Fruit fly (Drosophila melanogaster) whole organism, embryonic: ENCODE measurements around the gene Cog2.
A peak's percentile ranks its signal among the peaks of the same experiment; 100 is the strongest.

Source experiments
- B-H2 ChIP-seq: fragments of 200-800 bp; sonication (Bioruptor generic); optimal IDR thresholded peaks from 2 replicates; lab custom pipeline; 2018; ENCODE audit warnings: missing biosample characterization, mild to moderate bottlenecking, missing genetic modification characterization
- BEAF-32 ChIP-seq: fragments of 200-800 bp; sonication (Bioruptor generic); optimal IDR thresholded peaks from 3 replicates; lab custom pipeline; 2017; ENCODE audit warnings: missing biosample characterization, missing genetic modification characterization, mild to moderate bottlenecking, moderate library complexity, missing genetic modification reagents
- CG10267 ChIP-seq: fragments of 200-800 bp; sonication (Bioruptor generic); optimal IDR thresholded peaks from 2 replicates; lab custom pipeline; 2018; ENCODE audit warnings: missing biosample characterization, mild to moderate bottlenecking, missing genetic modification characterization, moderate library complexity
- CG10366 ChIP-seq: fragments of 200-800 bp; sonication (Bioruptor generic); IDR thresholded peaks from 2 replicates; pipeline ENCODE4 v1.3.6; 2022; ENCODE audit warnings: missing biosample characterization, missing genetic modification characterization
- CG10431 ChIP-seq: fragments of 200-800 bp; sonication (Bioruptor generic); optimal IDR thresholded peaks from 3 replicates; lab custom pipeline; 2018; ENCODE audit warnings: missing biosample characterization, mild to moderate bottlenecking, missing genetic modification characterization
- CG10543 ChIP-seq: fragments of 200-800 bp; sonication (Bioruptor generic); optimal IDR thresholded peaks from 3 replicates; lab custom pipeline; 2017; ENCODE audit warnings: missing biosample characterization, mild to moderate bottlenecking, missing genetic modification characterization, moderate library complexity
- CG13624 ChIP-seq: fragments of 200-800 bp; sonication (Bioruptor generic); optimal IDR thresholded peaks from 2 replicates; lab custom pipeline; 2016; ENCODE audit warnings: missing biosample characterization, missing genetic modification characterization
- CG14050 ChIP-seq: fragments of 200-800 bp; sonication (Bioruptor generic); IDR thresholded peaks from 3 replicates; pipeline ENCODE4 v1.3.6; 2022; ENCODE audit warnings: missing biosample characterization, missing genetic modification characterization
- CG1602 ChIP-seq: fragments of 200-800 bp; sonication (Bioruptor generic); optimal IDR thresholded peaks from 3 replicates; lab custom pipeline; 2016; ENCODE audit warnings: missing biosample characterization, missing genetic modification characterization
- CG1603 ChIP-seq: fragments of 200-800 bp; sonication (Bioruptor generic); optimal IDR thresholded peaks from 2 replicates; lab custom pipeline; 2019; ENCODE audit warnings: missing biosample characterization, mild to moderate bottlenecking, missing genetic modification characterization, moderate library complexity
- CG16813 ChIP-seq: fragments of 200-800 bp; sonication (Bioruptor generic); IDR thresholded peaks from 3 replicates; pipeline ENCODE4 v1.3.6; 2022; ENCODE audit warnings: missing biosample characterization, missing genetic modification characterization; ENCODE audit not compliant: partially characterized antibody
- CG18011 ChIP-seq: fragments of 200-800 bp; sonication (Bioruptor generic); optimal IDR thresholded peaks from 2 replicates; lab custom pipeline; 2017; ENCODE audit warnings: missing biosample characterization, missing genetic modification characterization, mild to moderate bottlenecking, moderate library complexity, missing genotype
- CG32772 ChIP-seq: fragments of 200-800 bp; sonication (Bioruptor generic); IDR thresholded peaks from 2 replicates; pipeline ENCODE4 v1.3.6; 2022; ENCODE audit warnings: missing biosample characterization, missing genetic modification characterization
- CG3281 ChIP-seq: fragments of 200-800 bp; sonication (Bioruptor generic); optimal IDR thresholded peaks from 3 replicates; lab custom pipeline; 2017; ENCODE audit warnings: missing biosample characterization, mild to moderate bottlenecking, missing genetic modification characterization
- CG3838 ChIP-seq: fragments of 200-800 bp; sonication (Bioruptor generic); optimal IDR thresholded peaks from 3 replicates; lab custom pipeline; 2016; ENCODE audit warnings: missing biosample characterization, missing genetic modification characterization
- CG4360 ChIP-seq: fragments of 200-800 bp; sonication (Bioruptor generic); IDR thresholded peaks from 2 replicates; pipeline ENCODE4 v1.3.6; 2022; ENCODE audit warnings: missing biosample characterization, missing genetic modification characterization
- CG4854 ChIP-seq: fragments of 200-800 bp; sonication (Bioruptor generic); optimal IDR thresholded peaks from 2 replicates; lab custom pipeline; 2016; ENCODE audit warnings: missing biosample characterization, missing genetic modification characterization, inconsistent platforms
- CG6175 ChIP-seq: fragments of 200-800 bp; sonication (Bioruptor generic); IDR thresholded peaks from 3 replicates; pipeline ENCODE4 v1.3.6; 2022; ENCODE audit warnings: missing biosample characterization, missing genetic modification characterization
- CG6683 ChIP-seq: fragments of 200-800 bp; sonication (Bioruptor generic); optimal IDR thresholded peaks from 2 replicates; lab custom pipeline; 2017; ENCODE audit warnings: missing biosample characterization, mild to moderate bottlenecking, missing genetic modification characterization, missing genetic modification reagents
- CG7987 ChIP-seq: fragments of 200-800 bp; sonication (Bioruptor generic); optimal IDR thresholded peaks from 2 replicates; lab custom pipeline; 2018; ENCODE audit warnings: missing biosample characterization, mild to moderate bottlenecking, missing genetic modification characterization, moderate library complexity
- CHES-1-like ChIP-seq: fragments of 200-800 bp; sonication (Bioruptor generic); optimal IDR thresholded peaks from 2 replicates; lab custom pipeline; 2016; ENCODE audit warnings: missing biosample characterization, missing genetic modification characterization
- Dp ChIP-seq: fragments of 200-800 bp; sonication (Bioruptor generic); optimal IDR thresholded peaks from 2 replicates; lab custom pipeline; 2018; ENCODE audit warnings: missing biosample characterization, mild to moderate bottlenecking, missing genetic modification characterization, moderate library complexity
- E2f2 ChIP-seq: fragments of 200-800 bp; sonication (Bioruptor generic); IDR thresholded peaks from 2 replicates; pipeline ENCODE4 v1.3.6; 2022; ENCODE audit warnings: missing biosample characterization, missing genetic modification characterization
- ERR ChIP-seq: fragments of 200-800 bp; sonication (Bioruptor generic); optimal IDR thresholded peaks from 2 replicates; lab custom pipeline; 2016; ENCODE audit warnings: missing biosample characterization, missing genetic modification characterization
- Gug ChIP-seq: fragments of 200-800 bp; sonication (Bioruptor generic); IDR thresholded peaks from 4 replicates; pipeline ENCODE4 v1.3.6; 2022; ENCODE audit warnings: missing biosample characterization, missing genetic modification characterization
- HLH4C ChIP-seq: fragments of 200-800 bp; sonication (Bioruptor generic); IDR thresholded peaks from 3 replicates; pipeline ENCODE4 v1.3.6; 2022; ENCODE audit warnings: missing biosample characterization, missing genetic modification characterization; ENCODE audit not compliant: partially characterized antibody
- Rfx ChIP-seq: fragments of 200-800 bp; sonication (Bioruptor generic); IDR thresholded peaks from 2 replicates; pipeline ENCODE4 v1.3.6; 2022; ENCODE audit warnings: missing biosample characterization, missing genetic modification characterization
- Six4 ChIP-seq: fragments of 200-800 bp; sonication (Bioruptor generic); optimal IDR thresholded peaks from 2 replicates; lab custom pipeline; 2016; ENCODE audit warnings: missing biosample characterization, missing genetic modification characterization
- Vsx1 ChIP-seq: fragments of 200-800 bp; sonication (Bioruptor generic); optimal IDR thresholded peaks from 2 replicates; lab custom pipeline; 2017; ENCODE audit warnings: missing biosample characterization, mild to moderate bottlenecking, missing genetic modification characterization, missing genetic modification reagents
- YL-1 ChIP-seq: fragments of 200-800 bp; sonication (Bioruptor generic); optimal IDR thresholded peaks from 3 replicates; lab custom pipeline; 2017; ENCODE audit warnings: missing biosample characterization, mild to moderate bottlenecking, missing genetic modification characterization
- btn ChIP-seq: fragments of 200-800 bp; sonication (Bioruptor generic); optimal IDR thresholded peaks from 2 replicates; lab custom pipeline; 2016; ENCODE audit warnings: missing biosample characterization, missing genetic modification characterization
- caup ChIP-seq: fragments of 200-800 bp; sonication (Bioruptor generic); optimal IDR thresholded peaks from 3 replicates; lab custom pipeline; 2017; ENCODE audit warnings: missing biosample characterization, mild to moderate bottlenecking, missing genetic modification characterization, moderate library complexity; ENCODE audit not compliant: severe bottlenecking
- chinmo ChIP-seq: fragments of 200-800 bp; sonication (Bioruptor generic); IDR thresholded peaks from 4 replicates; pipeline ENCODE4 v1.3.6; 2022; ENCODE audit warnings: missing biosample characterization, missing genetic modification characterization; ENCODE audit not compliant: partially characterized antibody
- chm ChIP-seq: fragments of 200-800 bp; sonication (Bioruptor generic); IDR thresholded peaks from 2 replicates; pipeline ENCODE4 v1.3.6; 2022; ENCODE audit warnings: missing biosample characterization, missing genetic modification characterization
- corto ChIP-seq: fragments of 200-800 bp; sonication (Bioruptor generic); optimal IDR thresholded peaks from 2 replicates; lab custom pipeline; 2016; ENCODE audit warnings: missing biosample characterization, mild to moderate bottlenecking, missing genetic modification characterization, moderate library complexity
- ewg ChIP-seq: fragments of 200-800 bp; sonication (Bioruptor generic); optimal IDR thresholded peaks from 3 replicates; lab custom pipeline; 2017; ENCODE audit warnings: mild to moderate bottlenecking, missing biosample characterization, missing genetic modification reagents, missing genetic modification characterization
- ftz-f1 ChIP-seq: fragments of 200-800 bp; sonication (Bioruptor generic); optimal IDR thresholded peaks from 2 replicates; lab custom pipeline; 2016; ENCODE audit warnings: missing biosample characterization, missing genetic modification characterization
- fu2 ChIP-seq: fragments of 200-800 bp; sonication (Bioruptor generic); optimal IDR thresholded peaks from 2 replicates; lab custom pipeline; 2016; ENCODE audit warnings: missing biosample characterization, missing genetic modification characterization
- gem ChIP-seq: fragments of 200-800 bp; sonication (Bioruptor generic); optimal IDR thresholded peaks from 2 replicates; lab custom pipeline; 2019; ENCODE audit warnings: missing biosample characterization, mild to moderate bottlenecking, missing genetic modification characterization, moderate library complexity
- her ChIP-seq: fragments of 200-800 bp; sonication (Bioruptor generic); optimal IDR thresholded peaks from 2 replicates; lab custom pipeline; 2016; ENCODE audit warnings: missing biosample characterization, missing genetic modification characterization
- insv ChIP-seq, 2 experiments: fragments of 200-800 bp; sonication (Bioruptor generic); optimal IDR thresholded peaks; 3 replicates each; lab custom pipeline; 2016 to 2018; ENCODE audit warnings: missing biosample characterization in 2 of 2, missing genetic modification characterization in 2 of 2
- jigr1 ChIP-seq: fragments of 200-800 bp; sonication (Bioruptor generic); IDR thresholded peaks from 3 replicates; pipeline ENCODE4 v1.3.6; 2022; ENCODE audit warnings: missing biosample characterization, missing genetic modification characterization
- nmo ChIP-seq: fragments of 200-800 bp; sonication (Bioruptor generic); optimal IDR thresholded peaks from 2 replicates; lab custom pipeline; 2018; ENCODE audit warnings: missing biosample characterization, mild to moderate bottlenecking, missing genetic modification characterization, moderate library complexity
- pan ChIP-seq, 4 experiments: fragments of >200 bp in 3 of 4; fragments of 200-800 bp in 1 of 4; sonication (Bioruptor generic) in 1 of 4; optimal IDR thresholded peaks in 3 of 4; IDR thresholded peaks in 1 of 4; 2 replicates each; pipeline versions ENCODE4 v1.3.6 to Lab custom; 2017 to 2022; ENCODE audit warnings: missing biosample characterization in 2 of 4, missing genetic modification characterization in 2 of 4, mixed read lengths in 1 of 4
- pita ChIP-seq: fragments of 200-800 bp; sonication (Bioruptor generic); optimal IDR thresholded peaks from 2 replicates; lab custom pipeline; 2017; ENCODE audit warnings: missing biosample characterization, mild to moderate bottlenecking, missing genetic modification characterization
- sna ChIP-seq: fragments of 200-800 bp; sonication (Bioruptor generic); IDR thresholded peaks from 2 replicates; pipeline ENCODE4 v1.3.6; 2022; ENCODE audit warnings: missing biosample characterization, missing genetic modification characterization; ENCODE audit not compliant: partially characterized antibody
- unc-4 ChIP-seq: fragments of 200-800 bp; sonication (Bioruptor generic); IDR thresholded peaks from 2 replicates; pipeline ENCODE4 v1.3.6; 2022; ENCODE audit warnings: missing biosample characterization, missing genetic modification characterization; ENCODE audit not compliant: partially characterized antibody
- unpg ChIP-seq: fragments of 200-800 bp; sonication (Bioruptor generic); optimal IDR thresholded peaks from 3 replicates; lab custom pipeline; 2018; ENCODE audit warnings: missing biosample characterization, mild to moderate bottlenecking, missing genetic modification characterization, moderate library complexity
- wdn ChIP-seq: fragments of 200-800 bp; sonication (Bioruptor generic); IDR thresholded peaks from 2 replicates; pipeline ENCODE4 v1.3.6; 2022; ENCODE audit warnings: missing biosample characterization, missing genetic modification characterization

Gene Cog2

DNA sequence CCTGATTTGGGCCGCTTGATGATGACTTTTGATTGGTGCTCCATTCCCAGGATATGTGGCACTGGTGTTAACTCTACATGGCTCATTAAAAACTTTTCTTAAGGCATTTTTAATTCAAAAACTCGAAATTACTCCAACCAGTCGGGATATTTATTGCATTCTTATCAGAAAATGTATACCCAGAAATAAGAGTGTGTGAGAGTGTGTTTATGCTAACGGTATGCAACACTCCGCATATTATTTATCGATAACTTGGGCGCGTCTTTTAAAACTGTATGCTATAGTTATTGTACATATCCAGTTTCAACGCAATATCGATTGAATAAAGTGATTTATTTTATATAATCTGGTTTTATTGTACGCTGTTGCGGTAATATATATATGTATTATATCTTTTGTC lies 6.0 kb upstream of the Cog2 start, which contains the start of gene CG34404 (continued):
- TF ChIP-seq pan (optimal IDR thresholded peaks at IDR 0.05; lab: Kevin White, UChicago) (no peak), pan (GFP tag; optimal IDR thresholded peaks at IDR 0.05 in 1 of 2, IDR thresholded peaks at IDR 0.05 in 1 of 2) (no peak), E2f2 (GFP tag; lab: Robert Waterston, UW) (peak; percentile 89), Rfx (GFP tag; lab: Robert Waterston, UW) (no peak), CG7987 (no peak), caup (GFP tag; lab: Kevin White, UChicago) (no peak), Gug (GFP tag; lab: Robert Waterston, UW) (no peak), fu2 (GFP tag; lab: Kevin White, UChicago) (no peak), CG3281 (GFP tag; lab: Kevin White, UChicago) (no peak), CG4854 (GFP tag; lab: Kevin White, UChicago) (no peak), B-H2 (GFP tag; lab: Kevin White, UChicago) (no peak), unpg (GFP tag; lab: Kevin White, UChicago) (peak; percentile 6), wdn (GFP tag; lab: Robert Waterston, UW) (no peak), CG4360 (GFP tag; lab: Robert Waterston, UW) (no peak), HLH4C (GFP tag; lab: Robert Waterston, UW) (peak; percentile 42; the same call in 1 of the 3 replicates), jigr1 (GFP tag; lab: Robert Waterston, UW) (no peak), insv (GFP tag; optimal IDR thresholded peaks at IDR 0.05; lab: Kevin White, UChicago) (peak; percentile 61 to 96), CG1603 (tag; lab: Kevin White, UChicago) (peak; percentile 59), ERR (GFP tag; lab: Kevin White, UChicago) (no peak), CG3838 (GFP tag; lab: Kevin White, UChicago) (no peak), CG10543 (GFP tag; lab: Kevin White, UChicago) (no peak), BEAF-32 (GFP tag; lab: Kevin White, UChicago) (peak; percentile 38), CG13624 (GFP tag; lab: Kevin White, UChicago) (no peak), CG10431 (GFP tag; lab: Kevin White, UChicago) (no peak), her (peak; percentile 4), CG16813 (GFP tag; lab: Robert Waterston, UW) (0 out of 3 replicates have a peak, but pooled peaks have one; percentile 26), CG1602 (GFP tag; lab: Kevin White, UChicago) (no peak), sna (GFP tag; lab: Robert Waterston, UW) (no peak), CG10366 (GFP tag; lab: Robert Waterston, UW) (no peak), CHES-1-like (GFP tag; lab: Kevin White, UChicago) (no peak), nmo (no peak), CG6175 (no peak), CG14050 (GFP tag; lab: Robert Waterston, UW) (no peak), chm (GFP tag; lab: Robert Waterston, UW) (no peak), chinmo (GFP tag; lab: Robert Waterston, UW) (0 out of 4 replicates have a peak, but pooled peaks have one; percentile 57), corto (GFP tag; lab: Kevin White, UChicago) (no peak), ftz-f1 (GFP tag; lab: Kevin White, UChicago) (no peak), CG6683 (GFP tag; lab: Kevin White, UChicago) (no peak), unc-4 (0 out of 2 replicates have a peak, but pooled peaks have one; percentile 24), Vsx1 (GFP tag; lab: Kevin White, UChicago) (no peak), ewg (no peak), Dp (GFP tag; lab: Kevin White, UChicago) (peak; percentile 85), CG18011 (GFP tag; lab: Kevin White, UChicago) (no peak), btn (no peak), YL-1 (peak; percentile 9), CG10267 (tag; lab: Kevin White, UChicago) (peak; percentile 93), pita (no peak), gem (tag; lab: Kevin White, UChicago) (no peak), CG32772 (GFP tag; lab: Robert Waterston, UW) (no peak), Six4 (no peak)
